Worm (Caenorhabditis elegans) whole organism, young adult: ENCODE data around the gene prdx-2.

ENCODE experiments used
- B0019.2 ChIP-seq: fragments of 200-800 bp; sonication (Bioruptor generic); conservative IDR thresholded peaks from 2 replicates; pipeline ENCODE4 v1.3.6; 2022; ENCODE audit warnings: missing genetic modification reagents, missing genetic modification characterization, missing compliant biosample characterization
- F33H1.4 ChIP-seq: fragments of 200-800 bp; sonication (Bioruptor generic); IDR thresholded peaks from 2 replicates; pipeline ENCODE4 v1.3.6; 2022; ENCODE audit warnings: missing genetic modification reagents, missing genetic modification characterization, missing compliant biosample characterization
- F49E8.2 ChIP-seq: sonication (generic microtip); optimal IDR thresholded peaks from 3 replicates; lab custom pipeline; 2017; ENCODE audit warnings: missing genetic modification characterization, mild to moderate bottlenecking, missing compliant biosample characterization, antibody characterized with exemption, moderate library complexity; ENCODE audit not compliant: insufficient read depth
- Y53G8AR.9 ChIP-seq: fragments of 200-800 bp; sonication (Bioruptor generic); conservative IDR thresholded peaks from 2 replicates; pipeline ENCODE4 v1.3.6; 2022; ENCODE audit warnings: missing genetic modification reagents, missing genetic modification characterization, missing compliant biosample characterization
- ama-1 ChIP-seq, 3 experiments: fragments of 150-350 bp in 1 of 3; sonication (generic microtip) in 2 of 3; optimal IDR thresholded peaks; 2 replicates each; lab custom pipeline; 2014 to 2018; ENCODE audit warnings: missing biosample characterization in 2 of 3, missing genetic modification characterization in 2 of 3, missing genetic modification reagents in 2 of 3
- attf-3 ChIP-seq: fragments of 200-800 bp; sonication (Bioruptor generic); conservative IDR thresholded peaks from 2 replicates; pipeline ENCODE4 v1.3.6; 2022; ENCODE audit warnings: missing genetic modification reagents, missing genetic modification characterization, missing compliant biosample characterization
- ccch-3 ChIP-seq: fragments of 200-800 bp; sonication (Bioruptor generic); optimal IDR thresholded peaks from 2 replicates; lab custom pipeline; 2018; ENCODE audit warnings: mild to moderate bottlenecking, missing genetic modification characterization, missing compliant biosample characterization
- ceh-100 ChIP-seq: fragments of 200-800 bp; sonication (Bioruptor generic); IDR thresholded peaks from 2 replicates; pipeline ENCODE4 v1.3.6; 2022; ENCODE audit warnings: missing genetic modification reagents, missing genetic modification characterization, missing compliant biosample characterization
- ceh-91 ChIP-seq: fragments of 200-800 bp; sonication (Bioruptor generic); IDR thresholded peaks from 2 replicates; pipeline ENCODE4 v1.3.6; 2022; ENCODE audit warnings: missing genetic modification reagents, missing genetic modification characterization, missing compliant biosample characterization
- dox-1 ChIP-seq: fragments of 200-800 bp; sonication (Bioruptor generic); IDR thresholded peaks from 2 replicates; pipeline ENCODE4 v1.3.6; 2022; ENCODE audit warnings: missing genetic modification reagents, missing genetic modification characterization, missing compliant biosample characterization
- dpl-1 ChIP-seq: fragments of 150-350 bp; optimal IDR thresholded peaks from 2 replicates; lab custom pipeline; 2014; ENCODE audit warnings: missing biosample characterization, missing genetic modification reagents, missing genetic modification characterization
- efl-1 ChIP-seq: fragments of 150-350 bp; optimal IDR thresholded peaks from 2 replicates; lab custom pipeline; 2014; ENCODE audit warnings: missing biosample characterization, missing genetic modification reagents, missing genetic modification characterization
- gei-17 ChIP-seq: fragments of 200-800 bp; sonication (Bioruptor generic); optimal IDR thresholded peaks from 2 replicates; lab custom pipeline; 2018; ENCODE audit warnings: mild to moderate bottlenecking, missing genetic modification characterization, missing compliant biosample characterization
- him-1 ChIP-seq: sonication (generic microtip); optimal IDR thresholded peaks from 2 replicates; lab custom pipeline; 2016; ENCODE audit warnings: missing genotype, missing genetic modification reagents, missing genetic modification characterization, missing compliant biosample characterization
- hsf-1 ChIP-seq: fragments of 200-800 bp; sonication (Bioruptor generic); IDR thresholded peaks from 2 replicates; pipeline ENCODE4 v1.3.6; 2022; ENCODE audit warnings: missing genetic modification reagents, missing genetic modification characterization, missing compliant biosample characterization
- let-607 ChIP-seq, 2 experiments: fragments of 200-800 bp in 1 of 2; sonication (Bioruptor generic) in 1 of 2; sonication (generic microtip) in 1 of 2; optimal IDR thresholded peaks; 2 replicates each; lab custom pipeline; 2016 to 2018; ENCODE audit warnings: mild to moderate bottlenecking in 2 of 2, missing compliant biosample characterization in 2 of 2, missing genetic modification characterization in 2 of 2, moderate library complexity in 2 of 2, missing genotype in 1 of 2
- lin-26 ChIP-seq: fragments of 200-800 bp; sonication (Bioruptor generic); IDR thresholded peaks from 2 replicates; pipeline ENCODE4 v1.3.6; 2022; ENCODE audit warnings: missing genetic modification reagents, missing genetic modification characterization, missing compliant biosample characterization
- lin-54 ChIP-seq: fragments of 200-800 bp; sonication (Bioruptor generic); optimal IDR thresholded peaks from 2 replicates; lab custom pipeline; 2018; ENCODE audit warnings: mild to moderate bottlenecking, missing genetic modification characterization, missing compliant biosample characterization
- lsl-1 ChIP-seq: fragments of 200-800 bp; sonication (Bioruptor generic); optimal IDR thresholded peaks from 2 replicates; lab custom pipeline; 2018; ENCODE audit warnings: mild to moderate bottlenecking, missing genetic modification characterization, moderate library complexity, missing compliant biosample characterization
- madf-3 ChIP-seq: fragments of 200-800 bp; sonication (Bioruptor generic); IDR thresholded peaks from 2 replicates; pipeline ENCODE4 v1.3.6; 2022; ENCODE audit warnings: missing genetic modification reagents, missing genetic modification characterization, missing compliant biosample characterization
- madf-6 ChIP-seq: fragments of 200-800 bp; sonication (Bioruptor generic); IDR thresholded peaks from 2 replicates; pipeline ENCODE4 v1.3.6; 2022; ENCODE audit warnings: missing genetic modification reagents, missing genetic modification characterization, missing compliant biosample characterization
- madf-8 ChIP-seq: fragments of 200-800 bp; sonication (Bioruptor generic); conservative IDR thresholded peaks from 2 replicates; pipeline ENCODE4 v1.3.6; 2022; ENCODE audit warnings: missing genetic modification reagents, missing genetic modification characterization, missing compliant biosample characterization
- mcd-1 ChIP-seq: fragments of 200-800 bp; sonication (Bioruptor generic); IDR thresholded peaks from 2 replicates; pipeline ENCODE4 v1.3.6; 2022; ENCODE audit warnings: missing genetic modification reagents, missing genetic modification characterization, missing compliant biosample characterization
- nfya-1 ChIP-seq: sonication (generic microtip); optimal IDR thresholded peaks from 2 replicates; lab custom pipeline; 2017; ENCODE audit warnings: antibody characterized with exemption, missing compliant biosample characterization, missing genetic modification characterization, borderline replicate concordance; ENCODE audit not compliant: insufficient read depth
- nfya-2 ChIP-seq: fragments of 200-800 bp; sonication (Bioruptor generic); IDR thresholded peaks from 2 replicates; pipeline ENCODE4 v1.3.6; 2022; ENCODE audit warnings: missing genetic modification reagents, missing genetic modification characterization, missing compliant biosample characterization
- pbrm-1 ChIP-seq: fragments of 200-800 bp; sonication (Bioruptor generic); IDR thresholded peaks from 2 replicates; pipeline ENCODE4 v1.3.6; 2022; ENCODE audit warnings: missing genetic modification reagents, missing genetic modification characterization, missing compliant biosample characterization
- pha-4 ChIP-seq: fragments of 150-350 bp; sonication (generic microtip); optimal IDR thresholded peaks from 2 replicates; lab custom pipeline; 2014; ENCODE audit warnings: missing biosample characterization, missing genetic modification reagents, missing genetic modification characterization
- snpc-1.1 ChIP-seq: sonication (generic microtip); optimal IDR thresholded peaks from 2 replicates; lab custom pipeline; 2017; ENCODE audit warnings: missing genetic modification characterization, mild to moderate bottlenecking, missing compliant biosample characterization, antibody characterized with exemption, moderate library complexity, missing genotype, missing genetic modification reagents; ENCODE audit not compliant: insufficient read depth
- snpc-1.3 ChIP-seq: sonication (generic microtip); optimal IDR thresholded peaks from 2 replicates; lab custom pipeline; 2017; ENCODE audit warnings: missing genetic modification characterization, mild to moderate bottlenecking, missing compliant biosample characterization, antibody characterized with exemption, moderate library complexity, missing genotype, missing genetic modification reagents; ENCODE audit not compliant: insufficient read depth
- snpc-3.4 ChIP-seq: sonication (generic microtip); optimal IDR thresholded peaks from 2 replicates; lab custom pipeline; 2017; ENCODE audit warnings: missing genetic modification characterization, mild to moderate bottlenecking, missing compliant biosample characterization, antibody characterized with exemption, moderate library complexity, missing genotype, missing genetic modification reagents
- snpc-4 ChIP-seq, 5 experiments: fragments of 150-350 bp in 1 of 5; sonication (generic microtip) in 4 of 5; optimal IDR thresholded peaks; 2 replicates each; lab custom pipeline; 2014 to 2018; ENCODE audit warnings: missing genetic modification characterization in 5 of 5, missing biosample characterization in 3 of 5, antibody characterized with exemption in 2 of 5, mild to moderate bottlenecking in 2 of 5, missing compliant biosample characterization in 2 of 5, missing genotype in 2 of 5, moderate library complexity in 2 of 5, missing genetic modification reagents in 1 of 5
- somi-1 ChIP-seq: fragments of 200-800 bp; sonication (Bioruptor generic); optimal IDR thresholded peaks from 2 replicates; lab custom pipeline; 2018; ENCODE audit warnings: mild to moderate bottlenecking, missing genetic modification characterization, missing compliant biosample characterization
- tbp1 ChIP-seq: fragments of 200-800 bp; sonication (Bioruptor generic); optimal IDR thresholded peaks from 2 replicates; lab custom pipeline; 2018; ENCODE audit warnings: mild to moderate bottlenecking, missing genetic modification characterization, missing compliant biosample characterization
- tlf-1 ChIP-seq: fragments of 200-800 bp; sonication (Bioruptor generic); optimal IDR thresholded peaks from 2 replicates; lab custom pipeline; 2018; ENCODE audit warnings: mild to moderate bottlenecking, missing genetic modification characterization, missing compliant biosample characterization
- unc-62 ChIP-seq: fragments of 150-350 bp; optimal IDR thresholded peaks from 2 replicates; lab custom pipeline; 2014; ENCODE audit warnings: missing biosample characterization, missing genetic modification reagents, missing genetic modification characterization
- xnd-1 ChIP-seq: sonication (generic microtip); optimal IDR thresholded peaks from 2 replicates; lab custom pipeline; 2016; ENCODE audit warnings: missing genotype, missing genetic modification reagents, missing genetic modification characterization, missing compliant biosample characterization
- ztf-25 ChIP-seq: fragments of 200-800 bp; sonication (Bioruptor generic); IDR thresholded peaks from 2 replicates; pipeline ENCODE4 v1.3.6; 2022; ENCODE audit warnings: missing genetic modification reagents, missing genetic modification characterization, missing compliant biosample characterization

The prdx-2 gene

ce11 chrII:5420947-5421614 is 43.1 kb downstream of the prdx-2 start, which contains the start of gene tofu-6 (continued):
- TF ChIP-seq hsf-1 (0 out of 2 replicates have a peak, but pooled peaks have one; percentile 35), madf-6 (peak; percentile 98), ceh-91 (GFP tag; lab: Robert Waterston, UW) (peak; percentile 90), ceh-100 (GFP tag; lab: Robert Waterston, UW) (peak; percentile 26; the same call in 1 of the 2 replicates), snpc-1.3 (peak; percentile 36), xnd-1 (tag; lab: Kevin White, UChicago) (peak; percentile 94), nfya-2 (GFP tag; lab: Robert Waterston, UW) (no peak), dpl-1 (GFP tag; lab: Kevin White, UChicago) (peak; percentile 83), unc-62 (GFP tag; lab: Kevin White, UChicago) (no peak), ccch-3 (no peak), ztf-25 (GFP tag; lab: Robert Waterston, UW) (no peak), snpc-1.1 (peak; percentile 24), efl-1 (peak; percentile 95), tlf-1 (GFP tag; lab: Kevin White, UChicago) (peak; percentile 39), snpc-4 (GFP tag; optimal IDR thresholded peaks at IDR 0.05; lab: Kevin White, UChicago) (no peak), snpc-4 (tag; optimal IDR thresholded peaks at IDR 0.05; lab: Kevin White, UChicago) (peak in 1 of 4 experiments; percentile 5), him-1 (peak; percentile 69), attf-3 (GFP tag; lab: Robert Waterston, UW) (0 out of 2 replicates have a peak, but pooled peaks have one; percentile 15), snpc-3.4 (peak; percentile 78), ama-1 (optimal IDR thresholded peaks at IDR 0.05; lab: Kevin White, UChicago) (no peak), ama-1 (GFP tag; optimal IDR thresholded peaks at IDR 0.05; lab: Kevin White, UChicago) (no peak), F49E8.2 (tag; lab: Kevin White, UChicago) (peak; percentile 43), pbrm-1 (GFP tag; lab: Robert Waterston, UW) (0 out of 2 replicates have a peak, but pooled peaks have one; percentile 12), mcd-1 (GFP tag; lab: Robert Waterston, UW) (peak; percentile 87), madf-8 (GFP tag; lab: Robert Waterston, UW) (peak; percentile 99), lin-54 (GFP tag; lab: Kevin White, UChicago) (peak; percentile 55), madf-3 (GFP tag; lab: Robert Waterston, UW) (no peak)

ce11 chrII:5423832-5424231 is 45.8 kb downstream of the prdx-2 start, which contains the start of gene F07F6.7:
Gene F07F6.7 (minus strand): TSS chrII:5423858.
- peak; percentile 76 for TF ChIP-seq F33H1.4
- TF ChIP-seq xnd-1 (tag; lab: Kevin White, UChicago) = peak; percentile 67
- no peak for TF ChIP-seq lin-26 (GFP tag; lab: Robert Waterston, UW)
- peak; percentile 93 for TF ChIP-seq lsl-1
- TF ChIP-seq tbp1 (GFP tag; lab: Kevin White, UChicago) = no peak
- TF ChIP-seq let-607 (tag; optimal IDR thresholded peaks at IDR 0.05; lab: Kevin White, UChicago) = no peak
- no peak for TF ChIP-seq snpc-4 (GFP tag; optimal IDR thresholded peaks at IDR 0.05; lab: Kevin White, UChicago)
- TF ChIP-seq snpc-4 (tag; optimal IDR thresholded peaks at IDR 0.05; lab: Kevin White, UChicago) = peak in 1 of 4 experiments; percentile 14
- TF ChIP-seq madf-8 (GFP tag; lab: Robert Waterston, UW) = peak; percentile 49
- TF ChIP-seq him-1 = peak; percentile 15
- no peak for TF ChIP-seq B0019.2 (GFP tag; lab: Robert Waterston, UW)
- TF ChIP-seq dox-1 (GFP tag; lab: Robert Waterston, UW) = no peak
- TF ChIP-seq nfya-1 (tag; lab: Kevin White, UChicago) = no peak
- TF ChIP-seq snpc-1.1 = no peak
- peak; percentile 85 for TF ChIP-seq madf-6
- TF ChIP-seq somi-1 (GFP tag; lab: Kevin White, UChicago) = no peak
- TF ChIP-seq pha-4 (tag; lab: Kevin White, UChicago) = no peak
- TF ChIP-seq gei-17 (GFP tag; lab: Kevin White, UChicago) = no peak
- no peak for TF ChIP-seq Y53G8AR.9 (GFP tag; lab: Robert Waterston, UW)
- peak; percentile 24 for TF ChIP-seq lin-54 (GFP tag; lab: Kevin White, UChicago)
- TF ChIP-seq mcd-1 (GFP tag; lab: Robert Waterston, UW) = peak; percentile 20; the same call in 1 of the 2 replicates
- TF ChIP-seq, all 124 proteins: peak for 9
